Worm (Caenorhabditis elegans): ENCODE data around the gene fnta-1.

DNA sequence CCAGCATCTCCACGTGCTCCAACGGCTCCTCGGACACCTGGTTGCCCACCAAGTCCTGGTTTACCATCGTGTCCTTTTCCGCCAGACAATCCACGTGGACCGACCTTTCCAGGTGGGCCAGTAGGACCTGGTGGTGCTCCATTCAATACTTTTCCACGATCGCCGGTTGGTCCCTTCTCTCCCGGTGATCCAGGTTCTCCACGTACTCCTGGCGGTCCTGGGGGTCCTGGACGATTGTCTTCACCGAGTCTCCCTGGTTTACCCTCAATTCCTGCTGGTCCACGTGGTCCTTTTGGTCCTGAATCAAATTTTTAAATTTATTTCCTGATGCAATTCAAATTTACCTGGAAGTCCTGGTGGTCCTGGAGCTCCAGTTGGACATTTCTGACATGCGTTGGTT, 18.3 kb upstream of the fnta-1 start:
- TF ChIP-seq mab-5 (tag; optimal IDR thresholded peaks at IDR 0.05): no peak
- no peak for TF ChIP-seq lin-11 (tag; optimal IDR thresholded peaks at IDR 0.05)
- no peak for TF ChIP-seq fos-1 (tag; optimal IDR thresholded peaks at IDR 0.05)
- TF ChIP-seq ceh-16 (tag; optimal IDR thresholded peaks at IDR 0.05): no peak
- no peak for TF ChIP-seq nhr-12 (tag; optimal IDR thresholded peaks at IDR 0.05)
- no peak for TF ChIP-seq unc-62 (GFP tag; optimal IDR thresholded peaks at IDR 0.05)
- no peak for TF ChIP-seq aly-2 (tag; optimal IDR thresholded peaks at IDR 0.05)
- TF ChIP-seq skn-1 (tag; optimal IDR thresholded peaks at IDR 0.05): no peak
- no peak for TF ChIP-seq alr-1 (tag; optimal IDR thresholded peaks at IDR 0.05)
- TF ChIP-seq F13H6.1 (tag; optimal IDR thresholded peaks at IDR 0.05): no peak
- no peak for TF ChIP-seq elt-3 (tag; optimal IDR thresholded peaks at IDR 0.05)
- TF ChIP-seq sma-3 (GFP tag; optimal IDR thresholded peaks at IDR 0.05): no peak
- no peak for TF ChIP-seq egl-27 (tag; optimal IDR thresholded peaks at IDR 0.05)
- no peak for TF ChIP-seq nhr-11 (tag; optimal IDR thresholded peaks at IDR 0.05)
